Worm (Caenorhabditis elegans): ENCODE measurements around the gene Y59E9AL.8.

ce11 chrIV:5268803-5269202 lies 44.7 kb upstream of the Y59E9AL.8 start, which contains the start of gene F36H12.4:
- TF ChIP-seq mls-2 (tag; optimal IDR thresholded peaks at IDR 0.05), result no peak
- TF ChIP-seq blmp-1 (tag; optimal IDR thresholded peaks at IDR 0.05), result no peak
- TF ChIP-seq pha-4 (tag; optimal IDR thresholded peaks at IDR 0.05), result no peak
- no peak for TF ChIP-seq nhr-28 (tag; optimal IDR thresholded peaks at IDR 0.05)
- TF ChIP-seq hlh-1 (tag; optimal IDR thresholded peaks at IDR 0.05), result no peak
- TF ChIP-seq elt-1 (tag; optimal IDR thresholded peaks at IDR 0.05; ENCODE audit: borderline replicate concordance, insufficient read depth), result no peak
- no peak for TF ChIP-seq nhr-12 (tag; optimal IDR thresholded peaks at IDR 0.05)
- TF ChIP-seq mep-1 (tag; optimal IDR thresholded peaks at IDR 0.05), result no peak
- no peak for TF ChIP-seq sem-2 (GFP tag; optimal IDR thresholded peaks at IDR 0.05)
- no peak for TF ChIP-seq ztf-11 (tag; optimal IDR thresholded peaks at IDR 0.05)
- TF ChIP-seq cnd-1 (tag; optimal IDR thresholded peaks at IDR 0.05), result no peak
- TF ChIP-seq zip-8 (tag; optimal IDR thresholded peaks at IDR 0.05), result no peak
